Fruit fly (Drosophila melanogaster) whole organism: ENCODE measurements around the gene Arp8.

Source experiments
- pan ChIP-seq: fragments of >200 bp; optimal IDR thresholded peaks from 2 replicates; lab custom pipeline; 2017
- psq ChIP-seq: fragments of >200 bp; optimal IDR thresholded peaks from 2 replicates; lab custom pipeline; 2017

DNA sequence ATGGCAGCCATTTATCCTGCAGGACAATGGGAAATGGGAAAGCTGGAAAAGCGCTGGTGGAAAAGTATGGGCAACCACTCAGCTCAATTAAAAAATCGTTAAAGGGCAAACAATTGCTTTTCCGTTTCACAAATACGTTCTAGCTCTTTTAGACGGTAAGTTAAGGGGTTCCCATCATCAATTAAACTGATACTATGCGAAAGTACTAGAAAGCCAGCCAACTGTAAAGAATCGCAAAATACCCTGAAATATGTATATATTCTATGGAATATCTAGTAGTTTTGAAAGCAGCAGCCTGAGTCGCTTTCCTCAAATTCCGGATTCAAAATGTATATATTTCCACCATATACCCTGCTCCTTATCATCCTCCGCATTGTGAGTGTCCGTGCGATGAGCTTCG lies 22.8 kb upstream of the Arp8 start, which contains the start of gene CG12985:
- TF ChIP-seq psq (lab: Kevin White, UChicago) (no peak), pan (no peak)
